Worm (Caenorhabditis elegans) whole organism, L1 larva: ENCODE measurements around the gene dpy-1.

Experiments
- C04F5.9 ChIP-seq: sonication (generic microtip); optimal IDR thresholded peaks from 2 replicates; lab custom pipeline; 2016; ENCODE audit warnings: missing genetic modification characterization, missing compliant biosample characterization
- C16A3.4 ChIP-seq: fragments of 150-350 bp; optimal IDR thresholded peaks from 2 replicates; lab custom pipeline; 2014; ENCODE audit warnings: missing biosample characterization, missing genetic modification characterization
- C34B4.2 ChIP-seq: sonication (generic microtip); optimal IDR thresholded peaks from 2 replicates; lab custom pipeline; 2017; ENCODE audit warnings: mild to moderate bottlenecking, missing genetic modification characterization, missing compliant biosample characterization
- Y116A8C.19 ChIP-seq: sonication (generic microtip); optimal IDR thresholded peaks from 2 replicates; lab custom pipeline; 2016; ENCODE audit warnings: missing compliant biosample characterization, missing genetic modification characterization, borderline replicate concordance
- aha-1 ChIP-seq: fragments of 150-350 bp; optimal IDR thresholded peaks from 2 replicates; lab custom pipeline; 2014; ENCODE audit warnings: missing biosample characterization, missing genetic modification characterization
- alr-1 ChIP-seq: fragments of 200-800 bp; sonication (Bioruptor generic); optimal IDR thresholded peaks from 2 replicates; lab custom pipeline; 2018; ENCODE audit warnings: borderline replicate concordance, mild to moderate bottlenecking, missing genetic modification characterization, missing compliant biosample characterization
- aly-2 ChIP-seq: fragments of 150-350 bp; optimal IDR thresholded peaks from 2 replicates; lab custom pipeline; 2014; ENCODE audit warnings: missing biosample characterization, missing genetic modification characterization
- ama-1 ChIP-seq: fragments of 150-350 bp; optimal IDR thresholded peaks from 2 replicates; lab custom pipeline; 2014
- ceh-63 ChIP-seq: fragments of 200-800 bp; sonication (Bioruptor generic); optimal IDR thresholded peaks from 2 replicates; lab custom pipeline; 2018; ENCODE audit warnings: mild to moderate bottlenecking, missing genetic modification characterization, missing compliant biosample characterization
- ceh-8 ChIP-seq: fragments of 200-800 bp; sonication (Bioruptor generic); optimal IDR thresholded peaks from 2 replicates; lab custom pipeline; 2018; ENCODE audit warnings: mild to moderate bottlenecking, missing genetic modification characterization, moderate library complexity, missing compliant biosample characterization
- efl-1 ChIP-seq, 4 experiments: fragments of 150-350 bp; optimal IDR thresholded peaks in 3 of 4; peaks in 1 of 4; 1 replicate in 1 of 4; 2 replicates in 3 of 4; lab custom pipeline; 2014; ENCODE audit warnings: missing biosample characterization in 2 of 4, missing genetic modification characterization in 2 of 4, missing genetic modification reagents in 2 of 4
- egl-27 ChIP-seq, 2 experiments: fragments of 150-350 bp in 1 of 2; sonication (generic microtip); optimal IDR thresholded peaks; 3 replicates each; lab custom pipeline; 2017 to 2018; ENCODE audit warnings: missing biosample characterization in 2 of 2, missing genetic modification characterization in 2 of 2, missing genetic modification reagents in 2 of 2
- elt-3 ChIP-seq, 6 experiments: fragments of 150-350 bp in 1 of 6; sonication (generic microtip); optimal IDR thresholded peaks; 2 replicates each; lab custom pipeline; 2017 to 2018; ENCODE audit warnings: missing biosample characterization in 6 of 6, missing genetic modification characterization in 6 of 6, inconsistent platforms in 1 of 6
- ets-5 ChIP-seq: fragments of 200-800 bp; sonication (Bioruptor generic); IDR thresholded peaks from 2 replicates; pipeline ENCODE4 v1.3.6; 2022; ENCODE audit warnings: missing genetic modification characterization, missing compliant biosample characterization
- fos-1 ChIP-seq: fragments of 150-350 bp; optimal IDR thresholded peaks from 2 replicates; lab custom pipeline; 2014; ENCODE audit warnings: missing biosample characterization, missing genetic modification characterization
- grh-1 ChIP-seq: fragments of 200-800 bp; sonication (Bioruptor generic); IDR thresholded peaks from 2 replicates; pipeline ENCODE4 v1.3.6; 2022; ENCODE audit warnings: missing genetic modification reagents, missing genetic modification characterization, missing compliant biosample characterization
- hlh-4 ChIP-seq: sonication (generic microtip); optimal IDR thresholded peaks from 2 replicates; lab custom pipeline; 2016; ENCODE audit warnings: mild to moderate bottlenecking, missing genetic modification characterization, missing compliant biosample characterization
- irx-1 ChIP-seq: sonication (generic microtip); optimal IDR thresholded peaks from 2 replicates; lab custom pipeline; 2016; ENCODE audit warnings: missing genetic modification characterization, missing compliant biosample characterization
- isw-1 ChIP-seq: fragments of 200-800 bp; sonication (Bioruptor generic); IDR thresholded peaks from 2 replicates; pipeline ENCODE4 v1.3.6; 2022; ENCODE audit warnings: missing genetic modification characterization, missing compliant biosample characterization
- jun-1 ChIP-seq: fragments of 150-350 bp; optimal IDR thresholded peaks from 2 replicates; lab custom pipeline; 2014; ENCODE audit warnings: missing biosample characterization, missing genetic modification reagents, missing genetic modification characterization
- lin-35 ChIP-seq, 2 experiments: fragments of 150-350 bp; optimal IDR thresholded peaks; 2 replicates each; lab custom pipeline; 2014; ENCODE audit warnings: missing biosample characterization in 2 of 2, missing genetic modification characterization in 2 of 2, missing genetic modification reagents in 2 of 2
- lin-39 ChIP-seq: fragments of 150-350 bp; optimal IDR thresholded peaks from 2 replicates; lab custom pipeline; 2014; ENCODE audit warnings: missing biosample characterization, missing genetic modification reagents, missing genetic modification characterization
- lir-3 ChIP-seq: sonication (generic microtip); optimal IDR thresholded peaks from 2 replicates; lab custom pipeline; 2016; ENCODE audit warnings: mild to moderate bottlenecking, missing genetic modification characterization, moderate library complexity, missing compliant biosample characterization; ENCODE audit not compliant: poor library complexity
- lsy-2 ChIP-seq, 2 experiments: fragments of 150-350 bp; optimal IDR thresholded peaks; 2 replicates each; lab custom pipeline; 2014; ENCODE audit warnings: missing biosample characterization in 2 of 2, missing genetic modification characterization in 2 of 2
- mab-9 ChIP-seq: fragments of 200-800 bp; sonication (Bioruptor generic); IDR thresholded peaks from 2 replicates; pipeline ENCODE4 v1.3.6; 2022; ENCODE audit warnings: missing genetic modification reagents, missing genetic modification characterization, missing compliant biosample characterization
- mdl-1 ChIP-seq, 2 experiments: fragments of 150-350 bp; optimal IDR thresholded peaks; 2 replicates each; lab custom pipeline; 2014 to 2017; ENCODE audit warnings: missing biosample characterization in 2 of 2, missing genetic modification characterization in 2 of 2, inconsistent platforms in 1 of 2
- mep-1 ChIP-seq: fragments of 150-350 bp; optimal IDR thresholded peaks from 2 replicates; lab custom pipeline; 2014; ENCODE audit warnings: missing biosample characterization, missing genetic modification characterization
- nhr-11 ChIP-seq: fragments of 150-350 bp; optimal IDR thresholded peaks from 2 replicates; lab custom pipeline; 2014; ENCODE audit warnings: missing biosample characterization, missing genetic modification characterization
- nhr-19 ChIP-seq: fragments of 200-800 bp; sonication (Bioruptor generic); conservative IDR thresholded peaks from 2 replicates; pipeline ENCODE4 v1.3.6; 2022; ENCODE audit warnings: missing genetic modification characterization, missing compliant biosample characterization
- nhr-20 ChIP-seq: sonication (generic microtip); optimal IDR thresholded peaks from 2 replicates; lab custom pipeline; 2016; ENCODE audit warnings: mild to moderate bottlenecking, missing genetic modification characterization, missing compliant biosample characterization
- nhr-28 ChIP-seq: fragments of 150-350 bp; optimal IDR thresholded peaks from 2 replicates; lab custom pipeline; 2014; ENCODE audit warnings: missing biosample characterization, missing genetic modification characterization
- nhr-47 ChIP-seq: sonication (generic microtip); optimal IDR thresholded peaks from 2 replicates; lab custom pipeline; 2016; ENCODE audit warnings: mild to moderate bottlenecking, missing genetic modification characterization, moderate library complexity, missing compliant biosample characterization
- nhr-76 ChIP-seq: sonication (generic microtip); optimal IDR thresholded peaks from 2 replicates; lab custom pipeline; 2017; ENCODE audit warnings: missing biosample characterization, missing genetic modification characterization
- nhr-77 ChIP-seq: fragments of 150-350 bp; optimal IDR thresholded peaks from 2 replicates; lab custom pipeline; 2014; ENCODE audit warnings: missing biosample characterization, missing genetic modification characterization
- nhr-84 ChIP-seq: sonication (generic microtip); optimal IDR thresholded peaks from 2 replicates; lab custom pipeline; 2017; ENCODE audit warnings: missing biosample characterization, missing genetic modification characterization
- nhr-85 ChIP-seq: sonication (generic microtip); peaks from one replicate; lab custom pipeline; 2016; ENCODE audit warnings: missing genetic modification characterization, inconsistent platforms, missing compliant biosample characterization
- nhr-90 ChIP-seq: sonication (generic microtip); optimal IDR thresholded peaks from 2 replicates; lab custom pipeline; 2016; ENCODE audit warnings: mild to moderate bottlenecking, missing genetic modification characterization, missing compliant biosample characterization; ENCODE audit not compliant: poor library complexity
- pqm-1 ChIP-seq: sonication (generic microtip); optimal IDR thresholded peaks from 3 replicates; lab custom pipeline; 2017; ENCODE audit warnings: missing biosample characterization, missing genetic modification characterization
- rnt-1 ChIP-seq: sonication (generic microtip); optimal IDR thresholded peaks from 2 replicates; lab custom pipeline; 2016; ENCODE audit warnings: mild to moderate bottlenecking, missing genetic modification characterization, moderate library complexity, missing compliant biosample characterization
- skn-1 ChIP-seq: fragments of 150-350 bp; optimal IDR thresholded peaks from 2 replicates; lab custom pipeline; 2014; ENCODE audit warnings: missing biosample characterization, missing genetic modification characterization
- snpc-4 ChIP-seq: fragments of 150-350 bp; optimal IDR thresholded peaks from 2 replicates; lab custom pipeline; 2014; ENCODE audit warnings: missing biosample characterization, missing genetic modification characterization
- sox-4 ChIP-seq: sonication (generic microtip); optimal IDR thresholded peaks from 2 replicates; lab custom pipeline; 2016; ENCODE audit warnings: missing genetic modification characterization, missing compliant biosample characterization
- sptf-1 ChIP-seq: fragments of 150-350 bp; optimal IDR thresholded peaks from 2 replicates; lab custom pipeline; 2014; ENCODE audit warnings: missing biosample characterization, missing genetic modification characterization
- tbx-2 ChIP-seq: sonication (generic microtip); optimal IDR thresholded peaks from 2 replicates; lab custom pipeline; 2016; ENCODE audit warnings: missing genetic modification characterization, missing compliant biosample characterization
- tlp-1 ChIP-seq: fragments of 150-350 bp; optimal IDR thresholded peaks from 2 replicates; lab custom pipeline; 2014; ENCODE audit warnings: missing biosample characterization, missing genetic modification characterization
- unc-130 ChIP-seq: fragments of 150-350 bp; optimal IDR thresholded peaks from 2 replicates; lab custom pipeline; 2017; ENCODE audit warnings: missing biosample characterization, missing genetic modification characterization, inconsistent platforms
- unc-62 ChIP-seq: fragments of 150-350 bp; optimal IDR thresholded peaks from 2 replicates; lab custom pipeline; 2014; ENCODE audit warnings: missing biosample characterization, missing genetic modification reagents, missing genetic modification characterization
- unc-86 ChIP-seq: sonication (generic microtip); optimal IDR thresholded peaks from 2 replicates; lab custom pipeline; 2016; ENCODE audit warnings: missing genetic modification characterization, missing compliant biosample characterization
- vab-15 ChIP-seq: sonication (generic microtip); optimal IDR thresholded peaks from 2 replicates; lab custom pipeline; 2017; ENCODE audit warnings: missing genotype, mild to moderate bottlenecking, missing genetic modification characterization, missing compliant biosample characterization
- xbp-1 ChIP-seq: sonication (generic microtip); optimal IDR thresholded peaks from 2 replicates; lab custom pipeline; 2016; ENCODE audit warnings: missing genetic modification characterization, missing compliant biosample characterization
- zag-1 ChIP-seq: fragments of 150-350 bp; optimal IDR thresholded peaks from 2 replicates; lab custom pipeline; 2014; ENCODE audit warnings: missing biosample characterization, missing genetic modification characterization

Gene dpy-1

DNA sequence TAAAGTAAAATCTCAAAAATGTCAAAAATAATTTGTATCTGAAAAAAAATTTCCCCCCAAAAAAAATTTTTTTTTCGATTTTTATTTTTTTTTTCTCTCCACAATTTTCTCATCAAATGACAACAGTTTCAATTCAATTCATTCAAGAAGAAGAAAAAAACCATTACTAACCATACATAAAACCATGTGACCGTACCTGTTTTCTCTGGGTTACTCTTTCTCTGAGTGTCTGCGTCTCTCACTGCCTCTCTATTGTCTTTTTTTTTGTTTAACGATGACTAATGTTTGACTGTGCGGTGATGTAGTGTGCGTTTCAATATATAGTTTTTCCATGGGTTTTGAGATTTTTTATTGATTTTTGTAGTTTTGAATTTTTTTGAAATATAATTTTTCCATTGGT lies 42.9 kb upstream of the dpy-1 start (continued):
- TF ChIP-seq fos-1 (peak; percentile 74), unc-86 (tag; lab: Kevin White, UChicago) (no peak), xbp-1 (tag; lab: Kevin White, UChicago) (peak; percentile 57), ama-1 (lab: Kevin White, UChicago) (peak; percentile 2), mep-1 (tag; lab: Kevin White, UChicago) (peak; percentile 89), nhr-47 (tag; lab: Kevin White, UChicago) (peak; percentile 60)

DNA sequence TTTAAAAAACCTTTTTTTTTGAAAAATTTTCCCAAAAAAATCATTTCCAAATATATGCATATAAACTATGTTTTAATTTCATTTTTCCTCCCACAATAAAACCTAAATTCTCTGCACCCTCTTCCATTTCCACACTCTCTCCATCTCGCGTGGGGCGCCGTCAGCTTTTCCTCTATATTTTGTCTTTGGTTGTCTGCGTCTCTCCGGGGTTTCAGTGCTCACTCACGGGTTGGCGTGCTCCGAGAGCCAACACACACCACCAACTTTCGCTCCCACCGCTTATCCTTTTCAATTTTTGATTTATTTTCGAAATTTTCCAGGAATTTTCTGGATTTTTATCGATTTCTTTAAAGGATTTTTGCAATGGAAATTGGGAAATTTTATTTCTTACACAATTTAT lies 41.6 kb upstream of the dpy-1 start:
- TF ChIP-seq aha-1: no peak
- no peak for TF ChIP-seq egl-27 (tag; optimal IDR thresholded peaks at IDR 0.05; lab: Kevin White, UChicago)
- no peak for TF ChIP-seq alr-1 (tag; lab: Kevin White, UChicago)
- no peak for TF ChIP-seq hlh-4 (tag; lab: Kevin White, UChicago)
- no peak for TF ChIP-seq aly-2 (tag; lab: Kevin White, UChicago)
- TF ChIP-seq sox-4 (tag; lab: Kevin White, UChicago): no peak
- TF ChIP-seq nhr-77 (tag; lab: Kevin White, UChicago): no peak
- TF ChIP-seq mep-1 (tag; lab: Kevin White, UChicago): peak; percentile 9
- TF ChIP-seq C04F5.9 (tag; lab: Kevin White, UChicago): no peak
- TF ChIP-seq lir-3: no peak
- 0 out of 2 replicates have a peak, but pooled peaks have one; percentile 10 for TF ChIP-seq nhr-19 (GFP tag; lab: Robert Waterston, UW)
- TF ChIP-seq nhr-85 (tag; lab: Kevin White, UChicago): no peak
- TF ChIP-seq irx-1 (tag; lab: Kevin White, UChicago): no peak
- TF ChIP-seq sptf-1 (tag; lab: Kevin White, UChicago): no peak
- TF ChIP-seq mdl-1 (tag; optimal IDR thresholded peaks at IDR 0.05; lab: Kevin White, UChicago): peak in 1 of 2 experiments; percentile 53
- no peak for TF ChIP-seq Y116A8C.19 (tag; lab: Kevin White, UChicago)
- no peak for TF ChIP-seq tlp-1
- no peak for TF ChIP-seq ets-5 (GFP tag; lab: Robert Waterston, UW)
- no peak for TF ChIP-seq nhr-11 (tag; lab: Kevin White, UChicago)
- TF ChIP-seq nhr-90 (tag; lab: Kevin White, UChicago): no peak
- TF ChIP-seq jun-1: no peak
- TF ChIP-seq efl-1 (optimal IDR thresholded peaks at IDR 0.05; lab: Kevin White, UChicago): peak; percentile 46
- peak in 1 of 2 experiments; percentile 31 for TF ChIP-seq efl-1 (GFP tag; optimal IDR thresholded peaks at IDR 0.05 in 1 of 2; lab: Kevin White, UChicago)
- TF ChIP-seq ama-1 (lab: Kevin White, UChicago): no peak
- TF ChIP-seq xbp-1 (tag; lab: Kevin White, UChicago): no peak
- no peak for TF ChIP-seq nhr-84 (tag; lab: Kevin White, UChicago)
- TF ChIP-seq nhr-28 (tag; lab: Kevin White, UChicago): no peak
- no peak for TF ChIP-seq snpc-4 (tag; lab: Kevin White, UChicago)
- no peak for TF ChIP-seq vab-15
- no peak for TF ChIP-seq isw-1 (GFP tag; lab: Robert Waterston, UW)
- no peak for TF ChIP-seq lin-39
- TF ChIP-seq fos-1: no peak
- peak in 1 of 2 experiments; percentile 13 for TF ChIP-seq lin-35 (GFP tag; optimal IDR thresholded peaks at IDR 0.05; lab: Kevin White, UChicago)
- no peak for TF ChIP-seq rnt-1 (tag; lab: Kevin White, UChicago)
- TF ChIP-seq nhr-47 (tag; lab: Kevin White, UChicago): no peak
- peak; percentile 23 for TF ChIP-seq skn-1
- peak; percentile 22 to 30 for TF ChIP-seq lsy-2 (tag; optimal IDR thresholded peaks at IDR 0.05; lab: Kevin White, UChicago)
- peak; percentile 3 for TF ChIP-seq tbx-2 (tag; lab: Kevin White, UChicago)
- TF ChIP-seq mab-9 (GFP tag; lab: Robert Waterston, UW): no peak
- TF ChIP-seq C34B4.2 (tag; lab: Kevin White, UChicago): no peak
- no peak for TF ChIP-seq ceh-8
- no peak for TF ChIP-seq elt-3 (tag; optimal IDR thresholded peaks at IDR 0.05; lab: Kevin White, UChicago)
- TF ChIP-seq ceh-63 (GFP tag; lab: Kevin White, UChicago): no peak
- no peak for TF ChIP-seq grh-1 (GFP tag; lab: Robert Waterston, UW)
- no peak for TF ChIP-seq zag-1
- TF ChIP-seq unc-62 (GFP tag; lab: Kevin White, UChicago): no peak
- no peak for TF ChIP-seq C16A3.4 (tag; lab: Kevin White, UChicago)
- TF ChIP-seq pqm-1: no peak
- no peak for TF ChIP-seq unc-130 (tag; lab: Kevin White, UChicago)
- no peak for TF ChIP-seq nhr-20 (tag; lab: Kevin White, UChicago)
- TF ChIP-seq nhr-76: no peak
